Fruit fly (Drosophila melanogaster) whole organism, embryonic: ENCODE results near the gene CG4942.

Source experiments
- CG10543 ChIP-seq: fragments of 200-800 bp; sonication (Bioruptor generic); optimal IDR thresholded peaks from 3 replicates; lab custom pipeline; 2017; ENCODE audit warnings: missing biosample characterization, mild to moderate bottlenecking, missing genetic modification characterization, moderate library complexity
- CG12391 ChIP-seq: fragments of 200-800 bp; sonication (Bioruptor generic); optimal IDR thresholded peaks from 3 replicates; lab custom pipeline; 2018; ENCODE audit warnings: missing biosample characterization, mild to moderate bottlenecking, missing genetic modification characterization, moderate library complexity
- CG15514 ChIP-seq: fragments of 200-800 bp; sonication (Bioruptor generic); optimal IDR thresholded peaks from 3 replicates; lab custom pipeline; 2017; ENCODE audit warnings: missing biosample characterization, missing genetic modification characterization, mild to moderate bottlenecking, moderate library complexity, missing genetic modification reagents
- CG15696 ChIP-seq: fragments of 200-800 bp; sonication (Bioruptor generic); optimal IDR thresholded peaks from 2 replicates; lab custom pipeline; 2019; ENCODE audit warnings: missing biosample characterization, mild to moderate bottlenecking, missing genetic modification characterization, moderate library complexity
- CG1603 ChIP-seq: fragments of 200-800 bp; sonication (Bioruptor generic); optimal IDR thresholded peaks from 2 replicates; lab custom pipeline; 2019; ENCODE audit warnings: missing biosample characterization, mild to moderate bottlenecking, missing genetic modification characterization, moderate library complexity
- CG16779 ChIP-seq: fragments of 200-800 bp; sonication (Bioruptor generic); IDR thresholded peaks from 2 replicates; pipeline ENCODE4 v1.3.6; 2022; ENCODE audit warnings: missing biosample characterization, missing genetic modification characterization
- CG17385 ChIP-seq: fragments of 200-800 bp; sonication (Bioruptor generic); optimal IDR thresholded peaks from 3 replicates; lab custom pipeline; 2018; ENCODE audit warnings: missing biosample characterization, mild to moderate bottlenecking, missing genetic modification characterization
- CG1792 ChIP-seq: fragments of 200-800 bp; sonication (Bioruptor generic); optimal IDR thresholded peaks from 2 replicates; lab custom pipeline; 2016; ENCODE audit warnings: missing biosample characterization, missing genetic modification characterization
- CG18599 ChIP-seq: fragments of 200-800 bp; sonication (Bioruptor generic); optimal IDR thresholded peaks from 3 replicates; lab custom pipeline; 2017; ENCODE audit warnings: missing biosample characterization, missing genetic modification characterization, mild to moderate bottlenecking, moderate library complexity, missing genetic modification reagents
- CG2889 ChIP-seq: fragments of 200-800 bp; sonication (Bioruptor generic); IDR thresholded peaks from 3 replicates; pipeline ENCODE4 v1.3.6; 2022; ENCODE audit warnings: missing biosample characterization, missing genetic modification characterization
- CG30431 ChIP-seq: fragments of 200-800 bp; sonication (Bioruptor generic); optimal IDR thresholded peaks from 2 replicates; lab custom pipeline; 2017; ENCODE audit warnings: missing biosample characterization, missing genetic modification characterization
- CG31365 ChIP-seq: fragments of 200-800 bp; sonication (Bioruptor generic); optimal IDR thresholded peaks from 2 replicates; lab custom pipeline; 2018; ENCODE audit warnings: missing biosample characterization, mild to moderate bottlenecking, missing genetic modification characterization
- CG3163 ChIP-seq: fragments of 200-800 bp; sonication (Bioruptor generic); optimal IDR thresholded peaks from 3 replicates; lab custom pipeline; 2016; ENCODE audit warnings: missing biosample characterization, missing genetic modification characterization
- CG3281 ChIP-seq: fragments of 200-800 bp; sonication (Bioruptor generic); optimal IDR thresholded peaks from 3 replicates; lab custom pipeline; 2017; ENCODE audit warnings: missing biosample characterization, mild to moderate bottlenecking, missing genetic modification characterization
- CG34376 ChIP-seq: fragments of 200-800 bp; sonication (Bioruptor generic); optimal IDR thresholded peaks from 2 replicates; lab custom pipeline; 2018; ENCODE audit warnings: missing biosample characterization, mild to moderate bottlenecking, missing genetic modification characterization
- CG4730 ChIP-seq: fragments of 200-800 bp; sonication (Bioruptor generic); IDR thresholded peaks from 2 replicates; pipeline ENCODE4 v1.3.6; 2022; ENCODE audit warnings: missing biosample characterization, missing genetic modification characterization
- CG7745 ChIP-seq: fragments of 200-800 bp; sonication (Bioruptor generic); optimal IDR thresholded peaks from 2 replicates; lab custom pipeline; 2018; ENCODE audit warnings: missing biosample characterization, mild to moderate bottlenecking, missing genetic modification characterization, moderate library complexity
- CG9437 ChIP-seq: fragments of 200-800 bp; sonication (Bioruptor generic); optimal IDR thresholded peaks from 2 replicates; lab custom pipeline; 2018; ENCODE audit warnings: missing biosample characterization, mild to moderate bottlenecking, missing genetic modification characterization
- CG9932 ChIP-seq: fragments of 200-800 bp; sonication (Bioruptor generic); IDR thresholded peaks from 2 replicates; pipeline ENCODE4 v1.3.6; 2022; ENCODE audit warnings: missing biosample characterization, missing genetic modification characterization
- Dp ChIP-seq: fragments of 200-800 bp; sonication (Bioruptor generic); optimal IDR thresholded peaks from 2 replicates; lab custom pipeline; 2018; ENCODE audit warnings: missing biosample characterization, mild to moderate bottlenecking, missing genetic modification characterization, moderate library complexity
- E2f1 ChIP-seq: fragments of 200-800 bp; sonication (Bioruptor generic); IDR thresholded peaks from 2 replicates; pipeline ENCODE4 v1.3.6; 2022; ENCODE audit warnings: missing biosample characterization, missing genetic modification characterization
- E2f2 ChIP-seq: fragments of 200-800 bp; sonication (Bioruptor generic); IDR thresholded peaks from 2 replicates; pipeline ENCODE4 v1.3.6; 2022; ENCODE audit warnings: missing biosample characterization, missing genetic modification characterization
- HmgD ChIP-seq: fragments of 200-800 bp; sonication (Bioruptor generic); optimal IDR thresholded peaks from 3 replicates; lab custom pipeline; 2016; ENCODE audit warnings: missing biosample characterization, missing genetic modification characterization
- HmgZ ChIP-seq: fragments of 200-800 bp; sonication (Bioruptor generic); optimal IDR thresholded peaks from 2 replicates; lab custom pipeline; 2018; ENCODE audit warnings: missing biosample characterization, mild to moderate bottlenecking, missing genetic modification characterization
- Hmr ChIP-seq: fragments of 200-800 bp; sonication (Bioruptor generic); optimal IDR thresholded peaks from 3 replicates; lab custom pipeline; 2017; ENCODE audit warnings: mild to moderate bottlenecking, missing biosample characterization, missing genetic modification reagents, missing genetic modification characterization
- Hr51 ChIP-seq, 2 experiments: fragments of 200-800 bp; sonication (Bioruptor generic); optimal IDR thresholded peaks; 2 replicates in 1 of 2; 3 replicates in 1 of 2; lab custom pipeline; 2016 to 2018; ENCODE audit warnings: missing biosample characterization in 2 of 2, missing genetic modification characterization in 2 of 2, mild to moderate bottlenecking in 1 of 2, moderate library complexity in 1 of 2
- Lim3 ChIP-seq: fragments of 200-800 bp; sonication (Bioruptor generic); IDR thresholded peaks from 2 replicates; pipeline ENCODE4 v1.3.6; 2022; ENCODE audit warnings: missing biosample characterization, missing genetic modification characterization
- Oli ChIP-seq: fragments of 200-800 bp; sonication (Bioruptor generic); optimal IDR thresholded peaks from 2 replicates; lab custom pipeline; 2018; ENCODE audit warnings: missing biosample characterization, mild to moderate bottlenecking, missing genetic modification characterization, moderate library complexity
- Rfx ChIP-seq: fragments of 200-800 bp; sonication (Bioruptor generic); IDR thresholded peaks from 2 replicates; pipeline ENCODE4 v1.3.6; 2022; ENCODE audit warnings: missing biosample characterization, missing genetic modification characterization
- Side ChIP-seq: fragments of 200-800 bp; sonication (Bioruptor generic); optimal IDR thresholded peaks from 2 replicates; lab custom pipeline; 2016; ENCODE audit warnings: missing biosample characterization, missing genetic modification characterization
- Xbp1 ChIP-seq: fragments of 200-800 bp; sonication (Bioruptor generic); optimal IDR thresholded peaks from 3 replicates; lab custom pipeline; 2016; ENCODE audit warnings: missing biosample characterization, mild to moderate bottlenecking, missing genetic modification characterization
- Xrp1 ChIP-seq: fragments of 200-800 bp; sonication (Bioruptor generic); IDR thresholded peaks from 2 replicates; pipeline ENCODE4 v1.3.6; 2022; ENCODE audit warnings: missing biosample characterization, missing genetic modification characterization
- ash1 ChIP-seq: fragments of 200-800 bp; sonication (Bioruptor generic); optimal IDR thresholded peaks from 2 replicates; lab custom pipeline; 2018; ENCODE audit warnings: missing biosample characterization, mild to moderate bottlenecking, missing genetic modification characterization
- croc ChIP-seq: fragments of 200-800 bp; sonication (Bioruptor generic); conservative IDR thresholded peaks from 3 replicates; pipeline ENCODE4 v1.3.6; 2022; ENCODE audit warnings: missing biosample characterization, missing genetic modification characterization
- dm ChIP-seq: fragments of 200-800 bp; sonication (Bioruptor generic); optimal IDR thresholded peaks from 3 replicates; lab custom pipeline; 2016; ENCODE audit warnings: missing biosample characterization, missing genetic modification characterization
- exex ChIP-seq: fragments of 200-800 bp; sonication (Bioruptor generic); optimal IDR thresholded peaks from 4 replicates; lab custom pipeline; 2018; ENCODE audit warnings: missing biosample characterization, mild to moderate bottlenecking, missing genetic modification characterization, moderate library complexity
- fd96Cb ChIP-seq: fragments of 200-800 bp; sonication (Bioruptor generic); optimal IDR thresholded peaks from 2 replicates; lab custom pipeline; 2018; ENCODE audit warnings: missing biosample characterization, mild to moderate bottlenecking, missing genetic modification characterization, moderate library complexity
- gcm ChIP-seq: fragments of 200-800 bp; sonication (Bioruptor generic); optimal IDR thresholded peaks from 2 replicates; lab custom pipeline; 2019; ENCODE audit warnings: missing biosample characterization, mild to moderate bottlenecking, missing genetic modification characterization, moderate library complexity
- hkb ChIP-seq, 2 experiments: fragments of 200-800 bp in 1 of 2; fragments of >200 bp in 1 of 2; sonication (Bioruptor generic) in 1 of 2; IDR thresholded peaks in 1 of 2; optimal IDR thresholded peaks in 1 of 2; 2 replicates each; pipeline versions ENCODE4 v1.3.6 to Lab custom; 2017 to 2022; ENCODE audit warnings: missing biosample characterization in 1 of 2, missing genetic modification characterization in 1 of 2
- klu ChIP-seq: fragments of 200-800 bp; sonication (Bioruptor generic); IDR thresholded peaks from 2 replicates; pipeline ENCODE4 v1.3.6; 2022; ENCODE audit warnings: missing biosample characterization, missing genetic modification characterization
- mirr ChIP-seq: fragments of 200-800 bp; sonication (Bioruptor generic); optimal IDR thresholded peaks from 3 replicates; lab custom pipeline; 2018; ENCODE audit warnings: missing biosample characterization, mild to moderate bottlenecking, missing genetic modification characterization
- nmo ChIP-seq: fragments of 200-800 bp; sonication (Bioruptor generic); optimal IDR thresholded peaks from 2 replicates; lab custom pipeline; 2018; ENCODE audit warnings: missing biosample characterization, mild to moderate bottlenecking, missing genetic modification characterization, moderate library complexity
- pfk ChIP-seq: fragments of 200-800 bp; sonication (Bioruptor generic); optimal IDR thresholded peaks from 2 replicates; lab custom pipeline; 2018; ENCODE audit warnings: missing biosample characterization, mild to moderate bottlenecking, missing genetic modification characterization, moderate library complexity
- run ChIP-seq: fragments of 200-800 bp; sonication (Bioruptor generic); optimal IDR thresholded peaks from 3 replicates; lab custom pipeline; 2018; ENCODE audit warnings: missing biosample characterization, mild to moderate bottlenecking, missing genetic modification characterization
- sd ChIP-seq: fragments of 200-800 bp; sonication (Bioruptor generic); optimal IDR thresholded peaks from 3 replicates; lab custom pipeline; 2018; ENCODE audit warnings: missing biosample characterization, mild to moderate bottlenecking, missing genetic modification characterization, moderate library complexity
- sug ChIP-seq: fragments of 200-800 bp; optimal IDR thresholded peaks from 2 replicates; lab custom pipeline; 2019; ENCODE audit warnings: missing biosample characterization, mild to moderate bottlenecking, missing genetic modification characterization, moderate library complexity
- tap ChIP-seq: fragments of 200-800 bp; optimal IDR thresholded peaks from 3 replicates; lab custom pipeline; 2019; ENCODE audit warnings: missing biosample characterization, mild to moderate bottlenecking, missing genetic modification characterization, moderate library complexity
- toy ChIP-seq: fragments of 200-800 bp; sonication (Bioruptor generic); IDR thresholded peaks from 2 replicates; pipeline ENCODE4 v1.3.6; 2022; ENCODE audit warnings: missing biosample characterization, missing genetic modification characterization
- twi ChIP-seq: fragments of 200-800 bp; optimal IDR thresholded peaks from 2 replicates; lab custom pipeline; 2019; ENCODE audit warnings: missing biosample characterization, mild to moderate bottlenecking, missing genetic modification characterization, moderate library complexity
- unpg ChIP-seq: fragments of 200-800 bp; sonication (Bioruptor generic); optimal IDR thresholded peaks from 3 replicates; lab custom pipeline; 2018; ENCODE audit warnings: missing biosample characterization, mild to moderate bottlenecking, missing genetic modification characterization, moderate library complexity

The CG4942 gene

DNA sequence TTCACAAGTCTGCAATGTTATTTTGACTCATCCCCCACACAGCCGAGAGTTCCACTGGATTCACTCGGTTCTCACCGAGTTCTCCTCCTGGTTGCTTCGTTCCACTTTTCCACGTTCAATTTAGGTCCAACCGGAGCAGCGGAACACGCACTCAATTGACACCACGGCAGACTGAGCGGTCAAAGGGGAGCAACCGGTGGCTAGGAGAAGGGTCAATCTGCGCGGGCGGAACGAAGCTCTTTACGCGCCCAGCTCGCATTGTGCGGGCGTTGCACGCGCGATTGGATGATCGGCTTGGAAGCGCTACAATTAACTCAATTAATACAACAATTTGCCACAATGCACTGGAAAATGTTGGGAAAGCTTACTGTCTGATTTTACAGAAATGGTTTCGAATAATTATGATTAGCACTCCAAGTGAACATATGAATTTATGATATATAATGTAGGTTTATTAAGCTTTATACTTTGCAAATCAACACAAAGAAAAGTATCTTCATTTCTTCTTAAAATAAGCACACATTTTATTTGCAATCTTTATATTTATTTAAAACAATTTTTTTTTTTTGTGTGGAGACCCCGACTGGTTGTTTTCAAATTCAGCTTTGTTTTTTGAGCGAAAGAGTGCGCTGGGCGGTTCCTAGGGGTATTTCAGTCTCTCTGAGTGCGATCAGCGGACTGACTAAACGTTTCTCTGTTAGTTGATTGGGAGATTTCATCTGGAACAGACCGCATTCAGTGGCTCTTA, 19.6 kb downstream of the CG4942 start, which contains the start of gene CG32032 (continued):
- TF ChIP-seq Oli (peak; percentile 35), Xbp1 (GFP tag; lab: Kevin White, UChicago) (peak; percentile 7), CG2889 (GFP tag; lab: Robert Waterston, UW) (no peak), CG17385 (GFP tag; lab: Kevin White, UChicago) (peak; percentile 42), CG31365 (tag; lab: Kevin White, UChicago) (no peak), croc (GFP tag; lab: Robert Waterston, UW) (no peak), dm (GFP tag; lab: Kevin White, UChicago) (no peak), Rfx (GFP tag; lab: Robert Waterston, UW) (peak; percentile 42), CG9932 (peak; percentile 24; the same call in 1 of the 2 replicates), CG1603 (no peak), pfk (GFP tag; lab: Kevin White, UChicago) (no peak), CG30431 (GFP tag; lab: Kevin White, UChicago) (no peak), CG3163 (GFP tag; lab: Kevin White, UChicago) (no peak), unpg (GFP tag; lab: Kevin White, UChicago) (no peak), CG3281 (GFP tag; lab: Kevin White, UChicago) (peak; percentile 11), run (no peak), fd96Cb (tag; lab: Kevin White, UChicago) (peak; percentile 2), Hmr (GFP tag; lab: Kevin White, UChicago) (peak; percentile 51), Lim3 (GFP tag; lab: Robert Waterston, UW) (no peak), Hr51 (GFP tag; optimal IDR thresholded peaks at IDR 0.05; lab: Kevin White, UChicago) (peak in 1 of 2 experiments; percentile 51), Dp (no peak), E2f1 (0 out of 2 replicates have a peak, but pooled peaks have one; percentile 35), CG16779 (0 out of 2 replicates have a peak, but pooled peaks have one; percentile 44), E2f2 (0 out of 2 replicates have a peak, but pooled peaks have one; percentile 12), CG12391 (tag; lab: Kevin White, UChicago) (peak; percentile 13), Side (no peak), CG18599 (peak; percentile 59), ash1 (GFP tag; lab: Kevin White, UChicago) (no peak), CG1792 (GFP tag; lab: Kevin White, UChicago) (no peak), klu (GFP tag; lab: Robert Waterston, UW) (0 out of 2 replicates have a peak, but pooled peaks have one; percentile 29), HmgD (GFP tag; lab: Kevin White, UChicago) (no peak), nmo (GFP tag; lab: Kevin White, UChicago) (peak; percentile 10), gcm (peak; percentile 53), Xrp1 (0 out of 2 replicates have a peak, but pooled peaks have one; percentile 19), CG15696 (no peak)

- TF ChIP-seq hkb (optimal IDR thresholded peaks at IDR 0.05; lab: Kevin White, UChicago) (no peak), hkb (GFP tag; IDR thresholded peaks at IDR 0.05; lab: Robert Waterston, UW) (0 out of 2 replicates have a peak, but pooled peaks have one; percentile 15), exex (tag; lab: Kevin White, UChicago) (peak; percentile 52), sd (tag; lab: Kevin White, UChicago) (peak; percentile 70), tap (tag; lab: Kevin White, UChicago) (no peak), CG4730 (GFP tag; lab: Robert Waterston, UW) (no peak), CG10543 (GFP tag; lab: Kevin White, UChicago) (peak; percentile 25), sug (peak; percentile 33), CG15514 (GFP tag; lab: Kevin White, UChicago) (peak; percentile 29), CG9437 (GFP tag; lab: Kevin White, UChicago) (peak; percentile 36), HmgZ (tag; lab: Kevin White, UChicago) (peak; percentile 79), CG34376 (GFP tag; lab: Kevin White, UChicago) (peak; percentile 65), mirr (GFP tag; lab: Kevin White, UChicago) (peak; percentile 95), twi (tag; lab: Kevin White, UChicago) (no peak), CG7745 (tag; lab: Kevin White, UChicago) (no peak), toy (GFP tag; lab: Robert Waterston, UW) (no peak)
These were observed 22.1 kb downstream of the CG4942 start for dm6 chr3L:9094980-9095425.
